Fruit fly (Drosophila melanogaster) whole organism, adult: ENCODE data around the gene Gr93b.
A peak's percentile ranks its signal among the peaks of the same experiment; 100 is the strongest.

Experiments used
- CG11617 ChIP-seq: fragments of 200-800 bp; sonication (Bioruptor generic); optimal IDR thresholded peaks from 2 replicates; lab custom pipeline; 2017; ENCODE audit warnings: mild to moderate bottlenecking, missing biosample characterization, missing genetic modification reagents, missing genetic modification characterization
- CG12768 ChIP-seq: fragments of 200-800 bp; sonication (Bioruptor generic); optimal IDR thresholded peaks from 2 replicates; lab custom pipeline; 2017; ENCODE audit warnings: missing biosample characterization, missing genetic modification characterization, mild to moderate bottlenecking, moderate library complexity, missing genetic modification reagents
- CG14711 ChIP-seq: fragments of 200-800 bp; sonication (Bioruptor generic); optimal IDR thresholded peaks from 2 replicates; lab custom pipeline; 2018; ENCODE audit warnings: missing biosample characterization, mild to moderate bottlenecking, missing genetic modification characterization, moderate library complexity
- CG1620 ChIP-seq: fragments of 200-800 bp; sonication (Bioruptor generic); optimal IDR thresholded peaks from 2 replicates; lab custom pipeline; 2016; ENCODE audit warnings: missing biosample characterization, missing genetic modification characterization
- CG33017 ChIP-seq: fragments of 200-800 bp; sonication (Bioruptor generic); optimal IDR thresholded peaks from 2 replicates; lab custom pipeline; 2018; ENCODE audit warnings: missing biosample characterization, mild to moderate bottlenecking, missing genetic modification characterization, moderate library complexity
- CG5204 ChIP-seq: fragments of 200-800 bp; sonication (Bioruptor generic); optimal IDR thresholded peaks from 2 replicates; lab custom pipeline; 2016; ENCODE audit warnings: missing biosample characterization, missing genetic modification characterization
- CG7045 ChIP-seq: fragments of 200-800 bp; sonication (Bioruptor generic); optimal IDR thresholded peaks from 2 replicates; lab custom pipeline; 2017; ENCODE audit warnings: missing biosample characterization, mild to moderate bottlenecking, missing genetic modification characterization
- CG7101 ChIP-seq: fragments of 200-800 bp; sonication (Bioruptor generic); optimal IDR thresholded peaks from 2 replicates; lab custom pipeline; 2018; ENCODE audit warnings: missing biosample characterization, mild to moderate bottlenecking, missing genetic modification characterization, moderate library complexity
- Clk ChIP-seq: fragments of 200-800 bp; sonication (Bioruptor generic); optimal IDR thresholded peaks from 2 replicates; lab custom pipeline; 2017; ENCODE audit warnings: missing biosample characterization, missing genetic modification characterization
- Crg-1 ChIP-seq: fragments of 200-800 bp; sonication (Bioruptor generic); optimal IDR thresholded peaks from 2 replicates; lab custom pipeline; 2016; ENCODE audit warnings: missing biosample characterization, missing genetic modification characterization
- Hr96 ChIP-seq: fragments of 200-800 bp; sonication (Bioruptor generic); optimal IDR thresholded peaks from 2 replicates; lab custom pipeline; 2016; ENCODE audit warnings: missing biosample characterization, missing genetic modification characterization
- Mnt ChIP-seq: fragments of 200-800 bp; sonication (Bioruptor generic); optimal IDR thresholded peaks from 2 replicates; lab custom pipeline; 2016; ENCODE audit warnings: missing biosample characterization, mild to moderate bottlenecking, missing genetic modification characterization
- bab1 ChIP-seq: fragments of 200-800 bp; sonication (Bioruptor generic); optimal IDR thresholded peaks from 3 replicates; lab custom pipeline; 2019; ENCODE audit warnings: missing biosample characterization, mild to moderate bottlenecking, missing genetic modification characterization, moderate library complexity
- cic ChIP-seq: fragments of 200-800 bp; sonication (Bioruptor generic); optimal IDR thresholded peaks from 2 replicates; lab custom pipeline; 2017; ENCODE audit warnings: missing biosample characterization, mild to moderate bottlenecking, missing genetic modification characterization, moderate library complexity
- cnc ChIP-seq, 2 experiments: fragments of >200 bp; optimal IDR thresholded peaks; 2 replicates each; lab custom pipeline; 2017
- kay ChIP-seq: fragments of 200-800 bp; sonication (Bioruptor generic); peaks from one replicate; lab custom pipeline; 2016; ENCODE audit warnings: missing biosample characterization, missing genetic modification characterization, borderline replicate concordance
- ovo ChIP-seq: fragments of 200-800 bp; sonication (Bioruptor generic); optimal IDR thresholded peaks from 2 replicates; lab custom pipeline; 2016; ENCODE audit warnings: missing biosample characterization, missing genetic modification characterization
- pad ChIP-seq: fragments of 200-800 bp; sonication (Bioruptor generic); optimal IDR thresholded peaks from 3 replicates; lab custom pipeline; 2017; ENCODE audit warnings: missing biosample characterization, missing genetic modification characterization, mild to moderate bottlenecking, moderate library complexity, missing genetic modification reagents
- tj ChIP-seq: fragments of 200-800 bp; sonication (Bioruptor generic); optimal IDR thresholded peaks from 3 replicates; lab custom pipeline; 2017; ENCODE audit warnings: missing biosample characterization, mild to moderate bottlenecking, missing genetic modification characterization, moderate library complexity
- toe ChIP-seq: fragments of 200-800 bp; sonication (Bioruptor generic); optimal IDR thresholded peaks from 2 replicates; lab custom pipeline; 2016; ENCODE audit warnings: missing biosample characterization, missing genetic modification characterization

The Gr93b gene

dm6 chr3R:21843665-21844064 lies at the start of gene Gr93b:
Gr93b (minus strand) TSS chr3R:21843765.
- TF ChIP-seq ovo (no peak), toe (no peak), CG1620 (GFP tag; lab: Kevin White, UChicago) (no peak), CG11617 (GFP tag; lab: Kevin White, UChicago) (no peak), CG12768 (GFP tag; lab: Kevin White, UChicago) (no peak), tj (GFP tag; lab: Kevin White, UChicago) (no peak), Hr96 (GFP tag; lab: Kevin White, UChicago) (no peak), cnc (optimal IDR thresholded peaks at IDR 0.05; lab: Kevin White, UChicago) (no peak), pad (GFP tag; lab: Kevin White, UChicago) (no peak)

- TF ChIP-seq toe = no peak
- TF ChIP-seq kay (GFP tag; lab: Kevin White, UChicago) = no peak
- no peak for TF ChIP-seq Hr96 (GFP tag; lab: Kevin White, UChicago)
- TF ChIP-seq CG7045 = no peak
- no peak for TF ChIP-seq CG33017 (tag; lab: Kevin White, UChicago)
- no peak for TF ChIP-seq cnc (optimal IDR thresholded peaks at IDR 0.05; lab: Kevin White, UChicago)
- no peak for TF ChIP-seq CG14711 (tag; lab: Kevin White, UChicago)
- TF ChIP-seq Mnt (GFP tag; lab: Kevin White, UChicago) = no peak
Measured at dm6 chr3R:21892450-21892849, 48.9 kb upstream of the Gr93b start.

- TF ChIP-seq Mnt (GFP tag; lab: Kevin White, UChicago) (no peak), Clk (GFP tag; lab: Kevin White, UChicago) (no peak), Hr96 (GFP tag; lab: Kevin White, UChicago) (no peak), CG12768 (GFP tag; lab: Kevin White, UChicago) (no peak), toe (no peak), kay (GFP tag; lab: Kevin White, UChicago) (no peak), cic (GFP tag; lab: Kevin White, UChicago) (no peak), tj (GFP tag; lab: Kevin White, UChicago) (no peak), CG1620 (GFP tag; lab: Kevin White, UChicago) (no peak), CG5204 (no peak), CG33017 (tag; lab: Kevin White, UChicago) (no peak), CG7101 (tag; lab: Kevin White, UChicago) (no peak), cnc (optimal IDR thresholded peaks at IDR 0.05; lab: Kevin White, UChicago) (no peak), bab1 (GFP tag; lab: Kevin White, UChicago) (no peak), pad (GFP tag; lab: Kevin White, UChicago) (no peak), CG14711 (tag; lab: Kevin White, UChicago) (no peak), Crg-1 (no peak), CG7045 (no peak), CG11617 (GFP tag; lab: Kevin White, UChicago) (no peak)
Measured at dm6 chr3R:21890739-21891138, 47.2 kb upstream of the Gr93b start.

dm6 chr3R:21889945-21890344 lies 46.4 kb upstream of the Gr93b start:
- TF ChIP-seq CG1620 (GFP tag; lab: Kevin White, UChicago) (no peak), CG33017 (tag; lab: Kevin White, UChicago) (no peak), Mnt (GFP tag; lab: Kevin White, UChicago) (no peak), CG14711 (tag; lab: Kevin White, UChicago) (no peak), CG11617 (GFP tag; lab: Kevin White, UChicago) (no peak), cnc (optimal IDR thresholded peaks at IDR 0.05; lab: Kevin White, UChicago) (no peak), pad (GFP tag; lab: Kevin White, UChicago) (no peak), kay (GFP tag; lab: Kevin White, UChicago) (peak; percentile 65)

- no peak for TF ChIP-seq CG11617 (GFP tag; lab: Kevin White, UChicago)
- TF ChIP-seq bab1 (GFP tag; lab: Kevin White, UChicago) = peak; percentile 15
- TF ChIP-seq CG14711 (tag; lab: Kevin White, UChicago) = no peak
- TF ChIP-seq CG7101 (tag; lab: Kevin White, UChicago) = no peak
- no peak for TF ChIP-seq CG1620 (GFP tag; lab: Kevin White, UChicago)
- no peak for TF ChIP-seq CG7045
- peak; percentile 40 for TF ChIP-seq cic (GFP tag; lab: Kevin White, UChicago)
- TF ChIP-seq Crg-1 = no peak
- no peak for TF ChIP-seq pad (GFP tag; lab: Kevin White, UChicago)
- TF ChIP-seq CG12768 (GFP tag; lab: Kevin White, UChicago) = peak; percentile 4
- no peak for TF ChIP-seq tj (GFP tag; lab: Kevin White, UChicago)
- peak; percentile 22 for TF ChIP-seq CG33017 (tag; lab: Kevin White, UChicago)
- no peak for TF ChIP-seq cnc (optimal IDR thresholded peaks at IDR 0.05; lab: Kevin White, UChicago)
- no peak for TF ChIP-seq Mnt (GFP tag; lab: Kevin White, UChicago)
- TF ChIP-seq Clk (GFP tag; lab: Kevin White, UChicago) = no peak
- no peak for TF ChIP-seq Hr96 (GFP tag; lab: Kevin White, UChicago)
- peak; percentile 93 for TF ChIP-seq kay (GFP tag; lab: Kevin White, UChicago)
- no peak for TF ChIP-seq ovo
- TF ChIP-seq toe = no peak
- TF ChIP-seq CG5204 = no peak
Measured at dm6 chr3R:21888696-21889602, 45.4 kb upstream of the Gr93b start, which contains the start of gene CG43844. CG43844 (plus strand) TSS chr3R:21889539.

dm6 chr3R:21887588-21888007 lies 44.0 kb upstream of the Gr93b start:
- TF ChIP-seq Mnt (GFP tag; lab: Kevin White, UChicago) = no peak
- TF ChIP-seq Clk (GFP tag; lab: Kevin White, UChicago) = no peak
- TF ChIP-seq CG11617 (GFP tag; lab: Kevin White, UChicago) = no peak
- peak; percentile 54 for TF ChIP-seq kay (GFP tag; lab: Kevin White, UChicago)
- TF ChIP-seq Crg-1 = no peak
- peak; percentile 14 for TF ChIP-seq bab1 (GFP tag; lab: Kevin White, UChicago)
- peak; percentile 14 for TF ChIP-seq CG12768 (GFP tag; lab: Kevin White, UChicago)
- TF ChIP-seq toe = no peak
- TF ChIP-seq pad (GFP tag; lab: Kevin White, UChicago) = no peak
- TF ChIP-seq Hr96 (GFP tag; lab: Kevin White, UChicago) = no peak
- TF ChIP-seq cnc (optimal IDR thresholded peaks at IDR 0.05; lab: Kevin White, UChicago) = no peak
- no peak for TF ChIP-seq CG1620 (GFP tag; lab: Kevin White, UChicago)
- peak; percentile 24 for TF ChIP-seq CG7101 (tag; lab: Kevin White, UChicago)
- TF ChIP-seq CG7045 = no peak
- TF ChIP-seq CG5204 = no peak
- no peak for TF ChIP-seq cic (GFP tag; lab: Kevin White, UChicago)
- peak; percentile 26 for TF ChIP-seq CG14711 (tag; lab: Kevin White, UChicago)
- no peak for TF ChIP-seq tj (GFP tag; lab: Kevin White, UChicago)
- no peak for TF ChIP-seq ovo
- TF ChIP-seq CG33017 (tag; lab: Kevin White, UChicago) = no peak
